Worm (Caenorhabditis elegans): ENCODE results near the gene F11D5.6.

ce11 chrX:3343620-3344197, 17.6 kb upstream of the F11D5.6 start:
- no peak for TF ChIP-seq ref-1 (GFP tag; conservative IDR thresholded peaks at IDR 0.05)
- TF ChIP-seq med-1 (GFP tag; optimal IDR thresholded peaks at IDR 0.05; ENCODE audit: insufficient read depth): no peak
- no peak for TF ChIP-seq klf-2 (GFP tag; conservative IDR thresholded peaks at IDR 0.05)

Data from whole organism, midembryonic.